Fruit fly (Drosophila melanogaster) whole organism, pupa: ENCODE data around the gene tsl.

Source experiments
- CG14655 ChIP-seq: fragments of 200-800 bp; sonication (Bioruptor generic); optimal IDR thresholded peaks from 3 replicates; lab custom pipeline; 2017; ENCODE audit warnings: mild to moderate bottlenecking, missing biosample characterization, missing genetic modification reagents, missing genetic modification characterization
- CG32121 ChIP-seq: fragments of 200-800 bp; sonication (Bioruptor generic); IDR thresholded peaks from 2 replicates; pipeline ENCODE4 v1.3.6; 2022; ENCODE audit warnings: missing biosample characterization, missing genetic modification characterization
- CG34367 ChIP-seq: fragments of 200-800 bp; sonication (Bioruptor generic); optimal IDR thresholded peaks from 2 replicates; lab custom pipeline; 2018; ENCODE audit warnings: missing biosample characterization, mild to moderate bottlenecking, missing genetic modification characterization
- Ets98B ChIP-seq: fragments of 200-800 bp; sonication (Bioruptor generic); IDR thresholded peaks from 2 replicates; pipeline ENCODE4 v1.3.6; 2022; ENCODE audit warnings: missing biosample characterization, missing genetic modification characterization
- Pif1B ChIP-seq: fragments of 200-800 bp; sonication (Bioruptor generic); optimal IDR thresholded peaks from 3 replicates; lab custom pipeline; 2016; ENCODE audit warnings: missing biosample characterization, missing genetic modification characterization
- Snoo ChIP-seq: fragments of 200-800 bp; sonication (Bioruptor generic); optimal IDR thresholded peaks from 3 replicates; lab custom pipeline; 2017; ENCODE audit warnings: missing biosample characterization, mild to moderate bottlenecking, missing genetic modification characterization, inconsistent platforms

DNA sequence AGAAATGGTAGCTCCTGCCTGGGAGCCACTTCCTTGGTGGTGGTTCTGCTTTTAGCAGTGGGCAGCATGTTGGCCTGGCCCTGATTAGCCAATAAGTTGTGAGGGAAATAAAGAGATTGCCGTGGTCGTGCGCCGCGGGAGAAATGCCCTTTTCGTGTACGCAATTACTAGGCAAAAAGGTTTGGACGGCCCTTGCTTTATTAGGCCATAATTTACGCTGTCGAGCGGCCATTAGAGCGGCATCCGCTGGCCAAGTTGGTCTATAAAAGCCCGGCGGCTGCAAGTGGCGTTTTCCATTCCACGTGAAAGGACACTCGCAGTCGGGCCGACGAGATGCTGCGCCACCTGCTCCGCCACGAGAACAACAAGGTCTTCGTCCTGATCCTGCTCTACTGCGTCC, 13.1 kb downstream of the tsl start, which contains the start of gene Burs:
- no peak for TF ChIP-seq Pif1B (GFP tag; lab: Kevin White, UChicago)
- TF ChIP-seq Ets98B (GFP tag; lab: Robert Waterston, UW), result no peak
- TF ChIP-seq CG14655 (GFP tag; lab: Kevin White, UChicago), result no peak
- TF ChIP-seq Snoo (tag; lab: Kevin White, UChicago), result no peak
- TF ChIP-seq CG34367, result no peak
- no peak for TF ChIP-seq CG32121 (GFP tag; lab: Robert Waterston, UW)
